Worm (Caenorhabditis elegans) whole organism, L3 larva: ENCODE data around the gene F46H5.3.

Source experiments
- R02D3.7 ChIP-seq: fragments of 150-350 bp; optimal IDR thresholded peaks from 2 replicates; lab custom pipeline; 2014; ENCODE audit warnings: missing biosample characterization, missing genetic modification characterization
- ZK546.5 ChIP-seq: sonication (generic microtip); optimal IDR thresholded peaks from 2 replicates; lab custom pipeline; 2017; ENCODE audit warnings: missing biosample characterization, missing genetic modification characterization
- aly-2 ChIP-seq: fragments of 150-350 bp; optimal IDR thresholded peaks from 2 replicates; lab custom pipeline; 2014; ENCODE audit warnings: missing biosample characterization, missing genetic modification characterization
- ama-1 ChIP-seq: fragments of 150-350 bp; optimal IDR thresholded peaks from 2 replicates; lab custom pipeline; 2018
- ceh-16 ChIP-seq: sonication (generic microtip); optimal IDR thresholded peaks from 2 replicates; lab custom pipeline; 2017; ENCODE audit warnings: missing biosample characterization, missing genetic modification characterization
- ceh-28 ChIP-seq: fragments of 150-350 bp; optimal IDR thresholded peaks from 2 replicates; lab custom pipeline; 2014; ENCODE audit warnings: missing biosample characterization, missing genetic modification reagents, missing genetic modification characterization
- ceh-82 ChIP-seq: fragments of 150-350 bp; optimal IDR thresholded peaks from 2 replicates; lab custom pipeline; 2014; ENCODE audit warnings: missing biosample characterization, missing genetic modification characterization
- ceh-9 ChIP-seq: sonication (generic microtip); optimal IDR thresholded peaks from 2 replicates; lab custom pipeline; 2018; ENCODE audit warnings: missing biosample characterization, missing genetic modification characterization
- daf-12 ChIP-seq: fragments of 150-350 bp; optimal IDR thresholded peaks from 2 replicates; lab custom pipeline; 2014; ENCODE audit warnings: missing biosample characterization, missing genetic modification reagents, missing genetic modification characterization
- egl-27 ChIP-seq: sonication (generic microtip); optimal IDR thresholded peaks from 4 replicates; lab custom pipeline; 2017; ENCODE audit warnings: missing biosample characterization, missing genetic modification reagents, missing genetic modification characterization
- egl-5 ChIP-seq: fragments of 150-350 bp; optimal IDR thresholded peaks from 2 replicates; lab custom pipeline; 2017; ENCODE audit warnings: missing biosample characterization, missing genetic modification reagents, missing genetic modification characterization, inconsistent platforms
- elt-1 ChIP-seq: fragments of 150-350 bp; optimal IDR thresholded peaks from 2 replicates; lab custom pipeline; 2014; ENCODE audit warnings: missing biosample characterization, missing genetic modification characterization
- elt-2 ChIP-seq: sonication (generic microtip); optimal IDR thresholded peaks from 2 replicates; lab custom pipeline; 2016; ENCODE audit warnings: missing genetic modification reagents, mild to moderate bottlenecking, missing genetic modification characterization, missing compliant biosample characterization
- elt-3 ChIP-seq, 3 experiments: fragments of 150-350 bp in 1 of 3; sonication (generic microtip) in 2 of 3; optimal IDR thresholded peaks; 2 replicates in 2 of 3; 4 replicates in 1 of 3; lab custom pipeline; 2014 to 2017; ENCODE audit warnings: missing biosample characterization in 3 of 3, missing genetic modification characterization in 3 of 3
- eor-1 ChIP-seq, 2 experiments: fragments of 150-350 bp; optimal IDR thresholded peaks; 2 replicates each; lab custom pipeline; 2014 to 2018; ENCODE audit warnings: missing biosample characterization in 2 of 2, missing genetic modification characterization in 2 of 2
- fkh-10 ChIP-seq: sonication (generic microtip); optimal IDR thresholded peaks from 2 replicates; lab custom pipeline; 2017; ENCODE audit warnings: missing biosample characterization, missing genetic modification reagents, missing genetic modification characterization
- fkh-2 ChIP-seq: fragments of 150-350 bp; optimal IDR thresholded peaks from 2 replicates; lab custom pipeline; 2014; ENCODE audit warnings: missing biosample characterization, missing genetic modification reagents, missing genetic modification characterization
- fos-1 ChIP-seq: fragments of 150-350 bp; optimal IDR thresholded peaks from 2 replicates; lab custom pipeline; 2014; ENCODE audit warnings: missing biosample characterization, missing genetic modification characterization
- hmg-11 ChIP-seq: sonication (generic microtip); optimal IDR thresholded peaks from 2 replicates; lab custom pipeline; 2016; ENCODE audit warnings: missing genetic modification characterization, missing compliant biosample characterization
- jun-1 ChIP-seq: fragments of 150-350 bp; optimal IDR thresholded peaks from 2 replicates; lab custom pipeline; 2014; ENCODE audit warnings: missing biosample characterization, missing genetic modification reagents, missing genetic modification characterization
- lin-15B ChIP-seq: fragments of 150-350 bp; optimal IDR thresholded peaks from 2 replicates; lab custom pipeline; 2014; ENCODE audit warnings: missing biosample characterization, missing genetic modification characterization
- lin-39 ChIP-seq: fragments of 150-350 bp; optimal IDR thresholded peaks from 2 replicates; lab custom pipeline; 2018; ENCODE audit warnings: missing biosample characterization, missing genetic modification reagents, missing genetic modification characterization
- lsy-12 ChIP-seq: sonication (generic microtip); optimal IDR thresholded peaks from 2 replicates; lab custom pipeline; 2016; ENCODE audit warnings: mild to moderate bottlenecking, missing genetic modification characterization, missing compliant biosample characterization
- mdl-1 ChIP-seq: fragments of 150-350 bp; optimal IDR thresholded peaks from 2 replicates; lab custom pipeline; 2014; ENCODE audit warnings: missing biosample characterization, missing genetic modification characterization
- mml-1 ChIP-seq: fragments of 150-350 bp; sonication (generic microtip); optimal IDR thresholded peaks from 3 replicates; lab custom pipeline; 2014; ENCODE audit warnings: missing biosample characterization, missing genetic modification characterization
- nfya-1 ChIP-seq: sonication (generic microtip); optimal IDR thresholded peaks from 2 replicates; lab custom pipeline; 2017; ENCODE audit warnings: missing genetic modification characterization, mild to moderate bottlenecking, missing compliant biosample characterization, antibody characterized with exemption, moderate library complexity; ENCODE audit not compliant: insufficient read depth
- nhr-11 ChIP-seq: fragments of 150-350 bp; optimal IDR thresholded peaks from 2 replicates; lab custom pipeline; 2014; ENCODE audit warnings: missing biosample characterization, missing genetic modification characterization
- nhr-12 ChIP-seq: fragments of 150-350 bp; optimal IDR thresholded peaks from 2 replicates; lab custom pipeline; 2014; ENCODE audit warnings: missing biosample characterization, missing genetic modification characterization
- nhr-23 ChIP-seq: fragments of 150-350 bp; optimal IDR thresholded peaks from 2 replicates; lab custom pipeline; 2014; ENCODE audit warnings: missing biosample characterization, missing genetic modification reagents, missing genetic modification characterization
- nhr-237 ChIP-seq: fragments of 150-350 bp; optimal IDR thresholded peaks from 2 replicates; lab custom pipeline; 2014; ENCODE audit warnings: missing biosample characterization, missing genetic modification characterization
- nhr-25 ChIP-seq: sonication (generic microtip); optimal IDR thresholded peaks from 2 replicates; lab custom pipeline; 2017; ENCODE audit warnings: missing biosample characterization, missing genetic modification characterization
- nhr-28 ChIP-seq: fragments of 150-350 bp; optimal IDR thresholded peaks from 2 replicates; lab custom pipeline; 2014; ENCODE audit warnings: missing biosample characterization, missing genetic modification characterization
- nhr-43 ChIP-seq: sonication (generic microtip); optimal IDR thresholded peaks from 2 replicates; lab custom pipeline; 2016; ENCODE audit warnings: mild to moderate bottlenecking, missing genetic modification characterization, missing compliant biosample characterization; ENCODE audit not compliant: poor library complexity, severe bottlenecking
- nhr-67 ChIP-seq: fragments of 150-350 bp; optimal IDR thresholded peaks from 2 replicates; lab custom pipeline; 2014; ENCODE audit warnings: missing biosample characterization, missing genetic modification characterization
- nhr-76 ChIP-seq: fragments of 150-350 bp; sonication (generic microtip); optimal IDR thresholded peaks from 5 replicates; lab custom pipeline; 2014; ENCODE audit warnings: missing biosample characterization, missing genetic modification characterization
- nhr-77 ChIP-seq: fragments of 150-350 bp; optimal IDR thresholded peaks from 2 replicates; lab custom pipeline; 2014; ENCODE audit warnings: missing biosample characterization, missing genetic modification characterization
- pha-4 ChIP-seq: fragments of 150-350 bp; optimal IDR thresholded peaks from 2 replicates; lab custom pipeline; 2014; ENCODE audit warnings: missing biosample characterization, missing genetic modification reagents, missing genetic modification characterization
- pqm-1 ChIP-seq: fragments of 150-350 bp; optimal IDR thresholded peaks from 2 replicates; lab custom pipeline; 2017; ENCODE audit warnings: missing biosample characterization, missing genetic modification characterization, inconsistent platforms
- sea-2 ChIP-seq: fragments of 150-350 bp; sonication (generic microtip); optimal IDR thresholded peaks from 4 replicates; lab custom pipeline; 2014; ENCODE audit warnings: missing biosample characterization, missing genetic modification reagents, missing genetic modification characterization
- skn-1 ChIP-seq: fragments of 150-350 bp; optimal IDR thresholded peaks from 2 replicates; lab custom pipeline; 2014; ENCODE audit warnings: missing biosample characterization, missing genetic modification characterization
- snpc-4 ChIP-seq: fragments of 150-350 bp; optimal IDR thresholded peaks from 2 replicates; lab custom pipeline; 2014; ENCODE audit warnings: missing biosample characterization, missing genetic modification characterization
- tbx-2 ChIP-seq: sonication (generic microtip); optimal IDR thresholded peaks from 2 replicates; lab custom pipeline; 2016; ENCODE audit warnings: mild to moderate bottlenecking, missing genetic modification characterization, missing compliant biosample characterization
- unc-39 ChIP-seq: sonication (generic microtip); optimal IDR thresholded peaks from 4 replicates; lab custom pipeline; 2017; ENCODE audit warnings: missing biosample characterization, missing genetic modification characterization
- unc-62 ChIP-seq: fragments of 150-350 bp; sonication (generic microtip); optimal IDR thresholded peaks from 4 replicates; lab custom pipeline; 2014; ENCODE audit warnings: missing biosample characterization, missing genetic modification reagents, missing genetic modification characterization
- zag-1 ChIP-seq: fragments of 150-350 bp; optimal IDR thresholded peaks from 2 replicates; lab custom pipeline; 2014; ENCODE audit warnings: missing biosample characterization, missing genetic modification characterization
- ztf-11 ChIP-seq: fragments of 150-350 bp; optimal IDR thresholded peaks from 2 replicates; lab custom pipeline; 2014; ENCODE audit warnings: missing biosample characterization, missing genetic modification characterization
- ztf-4 ChIP-seq: fragments of 150-350 bp; optimal IDR thresholded peaks from 2 replicates; lab custom pipeline; 2014; ENCODE audit warnings: missing biosample characterization, missing genetic modification characterization

Gene F46H5.3

DNA sequence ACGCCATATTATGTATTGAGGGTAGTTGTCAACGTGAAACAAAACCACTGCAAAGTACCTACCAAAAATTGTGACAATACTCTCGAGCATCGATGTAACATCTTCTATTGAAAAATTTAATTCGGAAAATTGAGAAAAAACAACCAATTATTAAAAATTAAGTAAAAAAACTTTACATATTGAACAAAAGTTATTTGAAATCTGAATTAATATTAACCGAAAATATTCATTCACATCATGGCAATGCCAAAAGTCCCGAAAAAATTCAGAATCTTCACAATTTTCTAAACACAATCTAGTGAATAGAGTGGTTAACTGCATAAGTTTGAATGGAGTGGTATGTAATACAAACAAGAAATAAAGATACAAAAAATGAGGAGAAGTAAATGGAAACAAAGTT, at the start of gene F46H5.3:
Gene F46H5.3, minus strand, starts transcription at position 101 of the 400 bp plus-strand sequence.
- no peak for TF ChIP-seq nhr-11 (tag; lab: Kevin White, UChicago)
- TF ChIP-seq elt-2 (tag; lab: Kevin White, UChicago), result peak; percentile 18
- TF ChIP-seq daf-12, result no peak
- TF ChIP-seq, all 47 proteins: peak for 1

DNA sequence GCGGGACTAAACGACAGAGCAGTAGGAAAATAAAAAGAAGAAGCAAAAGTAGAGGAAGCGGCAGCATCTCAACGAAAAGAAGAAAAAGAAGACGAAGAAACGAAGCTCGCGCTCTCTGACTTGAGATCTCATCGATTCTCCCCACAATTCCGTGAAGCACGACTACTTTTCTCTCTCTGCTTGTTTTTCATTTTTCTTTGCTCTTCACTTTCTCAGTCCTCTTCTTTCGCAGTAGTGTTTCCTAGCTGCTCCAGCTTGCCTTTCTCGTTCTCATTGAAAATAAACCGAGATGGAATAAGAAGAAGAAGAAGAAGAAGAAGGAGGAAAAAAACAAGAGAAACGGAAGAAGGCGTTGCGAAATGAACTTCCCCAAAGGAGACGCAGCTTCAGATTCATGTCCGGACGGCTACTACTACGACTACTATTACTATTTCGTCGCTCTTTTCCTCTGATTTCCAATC, 46.3 kb upstream of the F46H5.3 start:
- TF ChIP-seq nhr-76 (tag; lab: Kevin White, UChicago), result no peak
- no peak for TF ChIP-seq nhr-237 (tag; lab: Kevin White, UChicago)
- TF ChIP-seq jun-1 (tag; lab: Kevin White, UChicago), result no peak
- no peak for TF ChIP-seq egl-5 (tag; lab: Kevin White, UChicago)
- TF ChIP-seq elt-2 (tag; lab: Kevin White, UChicago), result no peak
- TF ChIP-seq fkh-10 (GFP tag; lab: Kevin White, UChicago), result peak; percentile 89
- TF ChIP-seq nhr-11 (tag; lab: Kevin White, UChicago), result no peak
- no peak for TF ChIP-seq mml-1
- TF ChIP-seq R02D3.7 (tag; lab: Kevin White, UChicago), result no peak
- TF ChIP-seq nhr-23 (tag; lab: Kevin White, UChicago), result no peak
- no peak for TF ChIP-seq ceh-82 (tag; lab: Kevin White, UChicago)
- no peak for TF ChIP-seq ztf-4 (tag; lab: Kevin White, UChicago)
- no peak for TF ChIP-seq snpc-4
- no peak for TF ChIP-seq nhr-67 (tag; lab: Kevin White, UChicago)
- TF ChIP-seq tbx-2 (tag; lab: Kevin White, UChicago), result peak; percentile 35
- no peak for TF ChIP-seq fos-1 (tag; lab: Kevin White, UChicago)
- TF ChIP-seq lin-15B (tag; lab: Kevin White, UChicago), result no peak
- no peak for TF ChIP-seq nhr-12
- TF ChIP-seq pha-4, result no peak
- TF ChIP-seq sea-2 (GFP tag; lab: Kevin White, UChicago), result no peak
- no peak for TF ChIP-seq pqm-1
- TF ChIP-seq ceh-16 (tag; lab: Kevin White, UChicago), result no peak
- TF ChIP-seq ceh-28 (tag; lab: Kevin White, UChicago), result no peak
- no peak for TF ChIP-seq ztf-11 (tag; lab: Kevin White, UChicago)
- no peak for TF ChIP-seq zag-1
- peak; percentile 49 for TF ChIP-seq nfya-1
- no peak for TF ChIP-seq nhr-28
- TF ChIP-seq unc-39 (tag; lab: Kevin White, UChicago), result no peak
- no peak for TF ChIP-seq nhr-43 (tag; lab: Kevin White, UChicago)
- no peak for TF ChIP-seq eor-1 (tag; optimal IDR thresholded peaks at IDR 0.05; lab: Kevin White, UChicago)
- peak; percentile 74 for TF ChIP-seq ceh-9
- TF ChIP-seq lin-39 (tag; lab: Kevin White, UChicago), result peak; percentile 62
- peak; percentile 9 for TF ChIP-seq skn-1 (tag; lab: Kevin White, UChicago)
- TF ChIP-seq elt-1, result peak; percentile 34
- no peak for TF ChIP-seq ZK546.5 (tag; lab: Kevin White, UChicago)
- no peak for TF ChIP-seq unc-62 (GFP tag; lab: Kevin White, UChicago)
- no peak for TF ChIP-seq aly-2
- TF ChIP-seq nhr-77 (tag; lab: Kevin White, UChicago), result no peak
- TF ChIP-seq lsy-12 (tag; lab: Kevin White, UChicago), result no peak
- no peak for TF ChIP-seq daf-12
- no peak for TF ChIP-seq ama-1 (lab: Kevin White, UChicago)
- peak; percentile 66 for TF ChIP-seq hmg-11
- no peak for TF ChIP-seq fkh-2 (tag; lab: Kevin White, UChicago)
- TF ChIP-seq nhr-25 (tag; lab: Kevin White, UChicago), result no peak
- TF ChIP-seq egl-27 (tag; lab: Kevin White, UChicago), result no peak
- no peak for TF ChIP-seq mdl-1 (tag; lab: Kevin White, UChicago)
- TF ChIP-seq elt-3 (tag; optimal IDR thresholded peaks at IDR 0.05; lab: Kevin White, UChicago), result no peak
